Worm (Caenorhabditis elegans) whole organism, late embryonic: ENCODE measurements around the gene cest-2.2.

Source experiments
- C08G9.2 ChIP-seq: sonication (generic microtip); optimal IDR thresholded peaks from 2 replicates; lab custom pipeline; 2016; ENCODE audit warnings: mild to moderate bottlenecking, missing genetic modification characterization, moderate library complexity, missing compliant biosample characterization
- F13H6.1 ChIP-seq: sonication (generic microtip); optimal IDR thresholded peaks from 2 replicates; lab custom pipeline; 2016; ENCODE audit warnings: missing genetic modification characterization, missing compliant biosample characterization
- ama-1 ChIP-seq: fragments of 150-350 bp; optimal IDR thresholded peaks from 2 replicates; lab custom pipeline; 2014
- ceh-14 ChIP-seq: sonication (generic microtip); optimal IDR thresholded peaks from 2 replicates; lab custom pipeline; 2016; ENCODE audit warnings: missing genotype, missing genetic modification characterization, missing compliant biosample characterization
- ceh-18 ChIP-seq: sonication (generic microtip); optimal IDR thresholded peaks from 2 replicates; lab custom pipeline; 2016; ENCODE audit warnings: missing genetic modification characterization, missing compliant biosample characterization
- ceh-24 ChIP-seq: sonication (generic microtip); optimal IDR thresholded peaks from 2 replicates; lab custom pipeline; 2016; ENCODE audit warnings: mild to moderate bottlenecking, missing genetic modification characterization, missing compliant biosample characterization
- ceh-31 ChIP-seq: sonication (generic microtip); optimal IDR thresholded peaks from 2 replicates; lab custom pipeline; 2016; ENCODE audit warnings: missing genetic modification characterization, missing compliant biosample characterization
- ceh-48 ChIP-seq: sonication (generic microtip); optimal IDR thresholded peaks from 2 replicates; lab custom pipeline; 2016; ENCODE audit warnings: missing genetic modification characterization, inconsistent platforms, missing compliant biosample characterization
- dve-1 ChIP-seq: sonication (generic microtip); optimal IDR thresholded peaks from 2 replicates; lab custom pipeline; 2017; ENCODE audit warnings: antibody characterized with exemption, mild to moderate bottlenecking, missing genetic modification characterization, missing compliant biosample characterization
- elt-2 ChIP-seq: sonication (generic microtip); optimal IDR thresholded peaks from 2 replicates; lab custom pipeline; 2016; ENCODE audit warnings: missing genetic modification reagents, missing genetic modification characterization, missing compliant biosample characterization
- elt-4 ChIP-seq: sonication (generic microtip); optimal IDR thresholded peaks from 2 replicates; lab custom pipeline; 2016; ENCODE audit warnings: missing genetic modification characterization, missing compliant biosample characterization
- eyg-1 ChIP-seq: sonication (generic microtip); optimal IDR thresholded peaks from 2 replicates; lab custom pipeline; 2016; ENCODE audit warnings: missing genotype, missing genetic modification characterization, missing compliant biosample characterization
- fax-1 ChIP-seq: sonication (generic microtip); optimal IDR thresholded peaks from 2 replicates; lab custom pipeline; 2016; ENCODE audit warnings: missing genotype, missing genetic modification characterization, missing compliant biosample characterization
- hlh-6 ChIP-seq: sonication (generic microtip); optimal IDR thresholded peaks from 2 replicates; lab custom pipeline; 2016; ENCODE audit warnings: missing genotype, missing genetic modification characterization, missing compliant biosample characterization
- madf-2 ChIP-seq: sonication (generic microtip); optimal IDR thresholded peaks from 2 replicates; lab custom pipeline; 2017; ENCODE audit warnings: missing genetic modification characterization, missing compliant biosample characterization
- nfya-1 ChIP-seq: sonication (generic microtip); optimal IDR thresholded peaks from 2 replicates; lab custom pipeline; 2017; ENCODE audit warnings: missing genetic modification characterization, mild to moderate bottlenecking, missing compliant biosample characterization, antibody characterized with exemption, moderate library complexity
- npax-4 ChIP-seq: sonication (generic microtip); optimal IDR thresholded peaks from 2 replicates; lab custom pipeline; 2016; ENCODE audit warnings: missing genetic modification characterization, missing compliant biosample characterization
- pag-3 ChIP-seq: sonication (generic microtip); optimal IDR thresholded peaks from 2 replicates; lab custom pipeline; 2016; ENCODE audit warnings: missing compliant biosample characterization, missing genetic modification characterization, borderline replicate concordance
- pax-1 ChIP-seq: fragments of 150-350 bp; optimal IDR thresholded peaks from 2 replicates; lab custom pipeline; 2014; ENCODE audit warnings: missing biosample characterization, missing genetic modification characterization
- pha-2 ChIP-seq: sonication (generic microtip); optimal IDR thresholded peaks from 2 replicates; lab custom pipeline; 2017; ENCODE audit warnings: mild to moderate bottlenecking, missing genetic modification characterization, missing compliant biosample characterization
- pha-4 ChIP-seq: fragments of 150-350 bp; optimal IDR thresholded peaks from 2 replicates; lab custom pipeline; 2018; ENCODE audit warnings: missing biosample characterization, missing genetic modification reagents, missing genetic modification characterization
- pros-1 ChIP-seq: fragments of 150-350 bp; optimal IDR thresholded peaks from 2 replicates; lab custom pipeline; 2014; ENCODE audit warnings: missing biosample characterization, missing genetic modification reagents, missing genetic modification characterization
- ref-2 ChIP-seq: sonication (generic microtip); optimal IDR thresholded peaks from 2 replicates; lab custom pipeline; 2016; ENCODE audit warnings: missing genetic modification characterization, missing compliant biosample characterization
- rnt-1 ChIP-seq: sonication (generic microtip); optimal IDR thresholded peaks from 2 replicates; lab custom pipeline; 2016; ENCODE audit warnings: missing genetic modification characterization, missing compliant biosample characterization
- tbx-2 ChIP-seq: sonication (generic microtip); optimal IDR thresholded peaks from 2 replicates; lab custom pipeline; 2016; ENCODE audit warnings: missing genetic modification characterization, missing compliant biosample characterization
- ttx-3 ChIP-seq: sonication (generic microtip); optimal IDR thresholded peaks from 2 replicates; lab custom pipeline; 2016; ENCODE audit warnings: missing genetic modification reagents, missing genetic modification characterization, missing compliant biosample characterization
- unc-42 ChIP-seq: sonication (generic microtip); optimal IDR thresholded peaks from 2 replicates; lab custom pipeline; 2016; ENCODE audit warnings: missing genotype, missing genetic modification characterization, missing compliant biosample characterization
- unc-55 ChIP-seq: sonication (generic microtip); optimal IDR thresholded peaks from 2 replicates; lab custom pipeline; 2017; ENCODE audit warnings: missing biosample characterization, missing genetic modification reagents, missing genetic modification characterization
- unc-86 ChIP-seq: sonication (generic microtip); optimal IDR thresholded peaks from 2 replicates; lab custom pipeline; 2016; ENCODE audit warnings: missing genetic modification characterization, missing compliant biosample characterization
- zip-5 ChIP-seq: sonication (generic microtip); optimal IDR thresholded peaks from 2 replicates; lab custom pipeline; 2016; ENCODE audit warnings: missing genetic modification characterization, missing compliant biosample characterization

Gene cest-2.2

DNA sequence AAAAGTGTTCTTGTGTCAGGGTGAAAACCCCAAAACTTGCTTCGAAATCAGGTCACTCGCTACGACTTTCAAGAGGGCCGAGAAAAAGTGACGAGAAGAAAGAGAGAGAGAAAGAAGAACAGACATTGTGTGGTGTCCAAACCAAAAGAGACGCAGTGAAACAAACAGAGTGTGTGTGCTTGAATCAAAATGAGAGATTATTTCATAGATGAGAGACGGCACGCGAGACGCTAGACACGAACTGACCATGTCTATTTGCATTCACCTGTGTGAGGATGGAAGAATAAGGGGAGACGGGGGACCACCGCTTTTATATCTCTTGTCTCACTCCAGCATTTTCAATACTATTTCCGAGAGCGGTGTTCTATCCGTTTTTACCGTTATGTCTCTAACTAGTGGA lies 39.0 kb downstream of the cest-2.2 start (continued):
- peak; percentile 72 for TF ChIP-seq F13H6.1 (tag; lab: Kevin White, UChicago)
- no peak for TF ChIP-seq eyg-1 (tag; lab: Kevin White, UChicago)
- peak; percentile 7 for TF ChIP-seq pros-1 (tag; lab: Kevin White, UChicago)
- TF ChIP-seq pax-1 (tag; lab: Kevin White, UChicago), result peak; percentile 74
- peak; percentile 56 for TF ChIP-seq rnt-1 (tag; lab: Kevin White, UChicago)
- TF ChIP-seq pag-3 (tag; lab: Kevin White, UChicago), result no peak
- no peak for TF ChIP-seq madf-2 (tag; lab: Kevin White, UChicago)
- TF ChIP-seq ceh-24 (tag; lab: Kevin White, UChicago), result no peak
- TF ChIP-seq nfya-1 (tag; lab: Kevin White, UChicago), result peak; percentile 75
- no peak for TF ChIP-seq ttx-3 (tag; lab: Kevin White, UChicago)
- TF ChIP-seq ref-2 (tag; lab: Kevin White, UChicago), result peak; percentile 46
- TF ChIP-seq pha-2, result peak; percentile 24
- peak; percentile 49 for TF ChIP-seq dve-1 (tag; lab: Kevin White, UChicago)
- TF ChIP-seq unc-55 (GFP tag; lab: Kevin White, UChicago), result peak; percentile 64
- peak; percentile 82 for TF ChIP-seq ceh-31 (tag; lab: Kevin White, UChicago)

DNA sequence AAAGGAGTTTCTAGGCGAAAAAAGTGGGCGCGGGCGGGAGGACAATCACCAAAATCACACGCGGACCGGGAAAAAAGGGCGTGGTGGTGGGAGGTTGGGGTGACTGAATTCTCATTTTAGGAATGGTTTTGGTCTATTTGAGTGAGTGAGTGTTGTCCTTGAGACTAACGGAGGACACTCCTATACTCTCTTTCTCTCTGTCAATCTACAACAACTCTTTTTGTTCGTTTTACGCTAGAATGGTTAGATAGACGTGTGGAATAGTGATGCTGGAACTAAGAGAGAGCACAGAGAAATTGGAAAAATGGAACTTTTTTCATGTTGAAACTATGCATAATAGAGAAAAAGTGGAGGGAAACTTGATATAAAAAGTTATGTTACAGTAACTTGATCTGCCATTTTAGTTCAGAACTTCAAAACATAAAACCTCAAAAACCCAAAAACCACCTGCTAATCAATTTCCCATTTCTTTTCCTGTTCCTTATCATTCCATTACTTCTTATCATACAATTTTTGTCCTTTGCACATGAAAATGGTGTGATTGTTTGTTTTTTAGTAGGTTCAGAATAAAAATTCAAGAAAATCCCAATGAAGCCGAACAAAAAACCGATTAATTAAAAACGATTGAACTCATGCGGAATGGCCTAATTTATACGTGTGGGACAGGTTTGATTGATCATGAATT lies 40.3 kb downstream of the cest-2.2 start:
- TF ChIP-seq ttx-3 (tag; lab: Kevin White, UChicago) (no peak), unc-86 (tag; lab: Kevin White, UChicago) (no peak), elt-2 (tag; lab: Kevin White, UChicago) (peak; percentile 75), npax-4 (tag; lab: Kevin White, UChicago) (no peak), ceh-14 (tag; lab: Kevin White, UChicago) (no peak), fax-1 (tag; lab: Kevin White, UChicago) (no peak)

DNA sequence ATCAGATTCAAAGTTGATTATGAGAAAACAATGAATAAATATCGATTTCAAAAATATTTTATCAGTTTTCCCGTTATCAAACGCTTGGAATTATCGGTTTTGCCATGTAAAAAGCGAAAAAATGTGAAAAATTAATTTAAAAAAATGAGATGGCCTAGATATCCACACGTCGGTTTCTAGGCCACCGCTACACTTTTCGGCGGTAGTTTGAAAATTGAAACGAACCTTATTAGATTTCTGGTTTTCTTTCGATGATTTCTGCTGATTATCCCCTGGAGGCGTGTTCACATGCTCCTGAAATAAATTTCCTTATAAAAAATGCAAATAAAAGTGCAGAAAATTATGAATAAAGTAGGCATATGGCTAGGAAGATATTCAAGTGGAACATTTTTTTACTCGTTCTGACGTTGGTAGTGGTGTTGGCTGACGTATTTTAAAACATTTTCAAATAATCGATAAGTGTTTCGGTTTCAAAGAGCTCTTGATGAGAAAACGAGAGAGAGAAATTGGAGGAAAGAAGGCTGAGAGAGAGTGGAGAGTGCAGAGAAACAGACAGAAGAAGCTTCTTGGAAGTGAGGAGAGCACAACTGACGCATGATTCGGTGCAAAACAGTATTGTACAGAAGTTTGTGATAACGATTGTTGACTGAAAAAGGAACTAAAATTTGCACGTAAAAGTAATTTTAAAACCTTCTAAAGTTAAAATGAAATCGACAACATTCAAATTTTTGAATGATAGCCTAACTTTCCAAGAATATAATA lies 42.0 kb downstream of the cest-2.2 start:
- no peak for TF ChIP-seq hlh-6 (tag; lab: Kevin White, UChicago)
- peak; percentile 10 for TF ChIP-seq tbx-2
- TF ChIP-seq zip-5, result peak; percentile 2
- TF ChIP-seq C08G9.2 (tag; lab: Kevin White, UChicago), result peak; percentile 16
- peak; percentile 38 for TF ChIP-seq ceh-48 (tag; lab: Kevin White, UChicago)
- TF ChIP-seq nfya-1 (tag; lab: Kevin White, UChicago), result peak; percentile 4

DNA sequence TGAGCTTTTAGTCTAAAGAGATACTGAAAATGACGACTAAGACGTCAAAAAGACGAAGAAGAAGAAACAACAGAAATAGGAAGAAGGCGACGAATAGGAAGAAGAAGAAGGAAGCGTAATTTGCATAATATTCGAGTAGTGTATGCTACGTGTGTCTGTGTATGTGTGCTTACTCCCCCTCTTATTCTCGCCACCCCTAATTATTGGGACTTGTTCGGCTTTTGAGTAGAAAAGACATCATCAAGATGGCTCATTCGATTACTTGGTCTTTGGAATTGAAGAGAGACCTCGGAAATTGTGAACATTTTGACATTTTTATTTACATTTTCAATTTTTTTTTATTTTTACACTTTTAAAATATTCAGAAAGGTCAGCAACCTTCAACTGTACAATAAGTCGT lies 44.9 kb downstream of the cest-2.2 start:
- no peak for TF ChIP-seq pax-1 (tag; lab: Kevin White, UChicago)
- TF ChIP-seq pros-1 (tag; lab: Kevin White, UChicago), result no peak
- TF ChIP-seq ttx-3 (tag; lab: Kevin White, UChicago), result peak; percentile 11
- peak; percentile 72 for TF ChIP-seq unc-42 (tag; lab: Kevin White, UChicago)
- TF ChIP-seq ceh-18 (tag; lab: Kevin White, UChicago), result no peak
- TF ChIP-seq elt-4 (tag; lab: Kevin White, UChicago), result no peak

DNA sequence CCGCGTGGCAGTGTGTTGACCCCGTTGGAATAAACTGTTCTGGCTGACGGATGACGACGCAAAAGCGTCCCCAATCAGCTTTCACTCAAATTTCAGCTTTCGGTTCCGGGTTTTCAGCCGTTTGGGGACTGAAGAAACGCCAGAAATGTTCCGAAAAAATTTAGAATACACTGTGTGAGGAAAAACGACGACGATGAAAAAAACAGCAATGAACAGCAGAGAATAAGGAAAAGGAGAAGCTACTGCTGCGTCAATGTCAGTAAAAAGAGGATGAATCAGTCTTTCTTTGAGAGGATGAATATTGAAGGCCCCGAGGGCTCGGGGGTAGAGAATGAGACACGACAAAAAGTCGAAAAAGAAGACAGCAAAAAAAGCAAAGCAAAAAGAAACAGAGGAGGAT lies 46.3 kb downstream of the cest-2.2 start:
- TF ChIP-seq ref-2 (tag; lab: Kevin White, UChicago) (no peak), rnt-1 (tag; lab: Kevin White, UChicago) (no peak), ama-1 (no peak), zip-5 (no peak), pha-4 (tag; lab: Kevin White, UChicago) (no peak), unc-42 (tag; lab: Kevin White, UChicago) (no peak), fax-1 (tag; lab: Kevin White, UChicago) (no peak), pros-1 (tag; lab: Kevin White, UChicago) (no peak), elt-4 (tag; lab: Kevin White, UChicago) (no peak)
- TF ChIP-seq, all 69 proteins: peak for 0
